Fruit fly (Drosophila melanogaster) S2 (cell line): ENCODE results near the gene CG32379.

Experiments used
- CG8478 ChIP-seq: fragments of >200 bp; optimal IDR thresholded peaks from 2 replicates; lab custom pipeline; 2018
- CTCF ChIP-seq, 2 experiments: fragments of >200 bp; optimal IDR thresholded peaks; 2 replicates each; lab custom pipeline; 2018

dm6 chr3L:7399770-7400169, 3.6 kb downstream of the CG32379 start, which contains the start of gene CG18417:
- no peak for TF ChIP-seq CG8478 (lab: Kevin White, UChicago)
- TF ChIP-seq CTCF (optimal IDR thresholded peaks at IDR 0.05; lab: Kevin White, UChicago): no peak
